Worm (Caenorhabditis elegans) whole organism, mixed stage, embryonic: Measurements from ENCODE around the gene F19C7.2.

Source experiments
- blmp-1 ChIP-seq: fragments of 150-350 bp; optimal IDR thresholded peaks from 2 replicates; lab custom pipeline; 2014; ENCODE audit warnings: missing biosample characterization, missing genetic modification characterization
- ceh-39 ChIP-seq: fragments of 150-350 bp; optimal IDR thresholded peaks from 2 replicates; lab custom pipeline; 2014; ENCODE audit warnings: missing biosample characterization, missing genetic modification characterization
- elt-3 ChIP-seq: fragments of 150-350 bp; optimal IDR thresholded peaks from 2 replicates; lab custom pipeline; 2014; ENCODE audit warnings: missing biosample characterization, missing genetic modification characterization
- mab-5 ChIP-seq: fragments of 150-350 bp; optimal IDR thresholded peaks from 2 replicates; lab custom pipeline; 2014; ENCODE audit warnings: missing biosample characterization, missing genetic modification characterization
- mls-2 ChIP-seq: sonication (generic microtip); optimal IDR thresholded peaks from 2 replicates; lab custom pipeline; 2016; ENCODE audit warnings: mild to moderate bottlenecking, missing genetic modification characterization, moderate library complexity, missing compliant biosample characterization
- nhr-237 ChIP-seq: fragments of 150-350 bp; optimal IDR thresholded peaks from 2 replicates; lab custom pipeline; 2014; ENCODE audit warnings: missing biosample characterization, missing genetic modification characterization
- nhr-76 ChIP-seq: sonication (generic microtip); optimal IDR thresholded peaks from 2 replicates; lab custom pipeline; 2017; ENCODE audit warnings: missing biosample characterization, missing genetic modification characterization
- snpc-4 ChIP-seq: fragments of 150-350 bp; optimal IDR thresholded peaks from 2 replicates; lab custom pipeline; 2014; ENCODE audit warnings: missing biosample characterization, missing genetic modification characterization
- tbx-8 ChIP-seq: fragments of 200-800 bp; sonication (Bioruptor generic); optimal IDR thresholded peaks from 2 replicates; lab custom pipeline; 2018; ENCODE audit warnings: mild to moderate bottlenecking, missing genetic modification characterization, moderate library complexity, missing compliant biosample characterization
- unc-39 ChIP-seq: fragments of 150-350 bp; optimal IDR thresholded peaks from 2 replicates; lab custom pipeline; 2014; ENCODE audit warnings: missing biosample characterization, missing genetic modification characterization
- unc-62 ChIP-seq: fragments of 150-350 bp; optimal IDR thresholded peaks from 2 replicates; lab custom pipeline; 2014; ENCODE audit warnings: missing biosample characterization, missing genetic modification reagents, missing genetic modification characterization
- ztf-11 ChIP-seq: fragments of 150-350 bp; optimal IDR thresholded peaks from 2 replicates; lab custom pipeline; 2014; ENCODE audit warnings: missing biosample characterization, missing genetic modification characterization

ce11 chrIV:4605608-4606007 lies 5.9 kb downstream of the F19C7.2 start, which contains the start of gene nspg-10:
- TF ChIP-seq nhr-237 (no peak), ceh-39 (tag; lab: Kevin White, UChicago) (no peak), tbx-8 (GFP tag; lab: Kevin White, UChicago) (no peak), mab-5 (no peak), unc-62 (GFP tag; lab: Kevin White, UChicago) (no peak), mls-2 (tag; lab: Kevin White, UChicago) (no peak), snpc-4 (no peak), unc-39 (no peak), nhr-76 (no peak), blmp-1 (tag; lab: Kevin White, UChicago) (no peak), elt-3 (tag; lab: Kevin White, UChicago) (no peak), ztf-11 (tag; lab: Kevin White, UChicago) (no peak)
